Worm (Caenorhabditis elegans): ENCODE results near the gene cec-4.

ce11 chrIV:7585273-7585882 lies 9.9 kb downstream of the cec-4 start:
- TF ChIP-seq hmbx-1 (tag; optimal IDR thresholded peaks at IDR 0.05) (no peak), ama-1 (optimal IDR thresholded peaks at IDR 0.05) (no peak), sea-1 (GFP tag; conservative IDR thresholded peaks at IDR 0.05) (no peak), ceh-13 (GFP tag; optimal IDR thresholded peaks at IDR 0.05) (no peak)

All from whole organism, early embryonic.